Fruit fly (Drosophila melanogaster): Measurements from ENCODE around the gene CG34241.

The CG34241 gene

DNA sequence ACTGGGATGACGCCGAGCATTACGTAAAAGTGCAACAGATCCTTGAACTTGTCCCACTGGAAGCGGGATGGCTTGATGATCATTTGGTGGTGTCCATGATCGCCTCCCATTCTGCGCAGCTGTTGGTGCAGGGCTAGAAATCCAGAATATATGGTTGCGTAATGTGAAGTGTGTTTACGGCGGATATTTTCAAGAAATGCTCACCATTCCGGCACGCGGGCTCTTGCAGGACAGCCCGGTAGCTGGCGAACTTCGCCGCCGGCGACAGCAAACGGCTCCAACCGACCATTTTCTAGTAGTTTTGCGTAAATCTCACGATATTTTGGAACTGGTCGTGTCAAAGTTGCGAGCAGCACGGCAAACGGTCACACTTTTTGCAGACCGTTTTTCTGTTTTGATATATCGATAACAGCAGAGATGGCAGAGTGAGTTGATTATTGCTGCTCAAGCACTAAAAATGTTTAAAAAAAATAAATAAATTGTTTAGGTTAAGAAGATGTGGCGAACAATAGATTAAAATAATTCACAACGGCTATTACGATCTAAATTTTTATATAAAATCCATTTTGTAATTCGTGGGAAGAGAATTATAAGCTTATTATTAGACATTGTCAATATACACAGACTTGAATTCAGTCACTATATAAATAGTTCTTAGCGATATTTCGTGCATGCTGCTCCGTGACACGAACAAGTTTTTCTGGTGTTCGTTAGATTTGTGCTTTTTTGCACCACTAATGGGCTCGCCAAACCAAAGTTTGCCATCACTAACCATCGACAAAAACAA is 10.5 kb downstream of the CG34241 start, which contains the start of the genes ND-SGDH and RhoGAP68F (continued):
- TF ChIP-seq CG3407 (GFP tag; optimal IDR thresholded peaks at IDR 0.05): peak; percentile 49
- TF ChIP-seq CG17361 (GFP tag; IDR thresholded peaks at IDR 0.05): peak; percentile 87
- no peak for TF ChIP-seq CG2199 (GFP tag; IDR thresholded peaks at IDR 0.05)
- peak; percentile 28 for TF ChIP-seq CG4617 (GFP tag; optimal IDR thresholded peaks at IDR 0.05; ENCODE audit: borderline replicate concordance)
- TF ChIP-seq CG18599 (GFP tag; optimal IDR thresholded peaks at IDR 0.05): peak; percentile 76
- no peak for TF ChIP-seq wek (GFP tag; optimal IDR thresholded peaks at IDR 0.05)
- TF ChIP-seq CkIIα-i1 (GFP tag; IDR thresholded peaks at IDR 0.05): no peak
- no peak for TF ChIP-seq exex (tag; optimal IDR thresholded peaks at IDR 0.05)
- peak; percentile 52 for TF ChIP-seq CG3065 (GFP tag; optimal IDR thresholded peaks at IDR 0.05)
- no peak for TF ChIP-seq crol (GFP tag; IDR thresholded peaks at IDR 0.05)
- no peak for TF ChIP-seq HmgD (GFP tag; optimal IDR thresholded peaks at IDR 0.05)
- TF ChIP-seq klu (GFP tag; IDR thresholded peaks at IDR 0.05): peak; percentile 71
- peak; percentile 57 for TF ChIP-seq CG9609 (GFP tag; optimal IDR thresholded peaks at IDR 0.05)
- TF ChIP-seq Xbp1 (GFP tag; optimal IDR thresholded peaks at IDR 0.05): peak; percentile 83
- TF ChIP-seq sqz (GFP tag; optimal IDR thresholded peaks at IDR 0.05): peak; percentile 55
- peak; percentile 91 for TF ChIP-seq CG6791 (GFP tag; IDR thresholded peaks at IDR 0.05; ENCODE audit: partially characterized antibody)
- peak; percentile 79 for TF ChIP-seq slbo (GFP tag; IDR thresholded peaks at IDR 0.05)
- TF ChIP-seq CG10321 (GFP tag; IDR thresholded peaks at IDR 0.05): no peak
- peak; percentile 55; the same call in 1 of the 2 replicates for TF ChIP-seq gsb (GFP tag; IDR thresholded peaks at IDR 0.05)
- TF ChIP-seq pum (GFP tag; optimal IDR thresholded peaks at IDR 0.05): peak; percentile 68
- TF ChIP-seq CG6683 (GFP tag; optimal IDR thresholded peaks at IDR 0.05): peak; percentile 20
- TF ChIP-seq H15 (GFP tag; IDR thresholded peaks at IDR 0.05): peak; percentile 44; the same call in 1 of the 3 replicates
- TF ChIP-seq CG11247 (GFP tag; IDR thresholded peaks at IDR 0.05): peak; percentile 54
- TF ChIP-seq toy (GFP tag; IDR thresholded peaks at IDR 0.05): peak; percentile 42; the same call in 1 of the 2 replicates
- TF ChIP-seq CG33213 (GFP tag; optimal IDR thresholded peaks at IDR 0.05): peak; percentile 61
- TF ChIP-seq Doc2 (GFP tag; IDR thresholded peaks at IDR 0.05): no peak
- peak; percentile 66 for TF ChIP-seq fd96Cb (tag; optimal IDR thresholded peaks at IDR 0.05)
- TF ChIP-seq abd-A (tag; optimal IDR thresholded peaks at IDR 0.05): no peak
- TF ChIP-seq vfl (GFP tag; optimal IDR thresholded peaks at IDR 0.05): peak; percentile 70
- peak; percentile 69 for TF ChIP-seq Dad (GFP tag; optimal IDR thresholded peaks at IDR 0.05)
- peak; percentile 74 for TF ChIP-seq CG15601 (tag; optimal IDR thresholded peaks at IDR 0.05)
- peak; percentile 34 for TF ChIP-seq fu2 (GFP tag; optimal IDR thresholded peaks at IDR 0.05)
- TF ChIP-seq Side (GFP tag; optimal IDR thresholded peaks at IDR 0.05): peak; percentile 15
- peak; percentile 51; the same call in 1 of the 2 replicates for TF ChIP-seq HLH3B (GFP tag; IDR thresholded peaks at IDR 0.05)
- peak; percentile 82; the same call in 1 of the 2 replicates for TF ChIP-seq CG31441 (GFP tag; IDR thresholded peaks at IDR 0.05)
- peak; percentile 95 for TF ChIP-seq CG13287 (GFP tag; IDR thresholded peaks at IDR 0.05; ENCODE audit: partially characterized antibody)
- peak; percentile 43 for TF ChIP-seq Ada2b (GFP tag; IDR thresholded peaks at IDR 0.05)
- TF ChIP-seq NFAT (GFP tag; IDR thresholded peaks at IDR 0.05): peak; percentile 71
- TF ChIP-seq Fer2 (tag; optimal IDR thresholded peaks at IDR 0.05): peak; percentile 69
- no peak for TF ChIP-seq CG7928 (GFP tag; optimal IDR thresholded peaks at IDR 0.05)
- TF ChIP-seq lola (GFP tag; optimal IDR thresholded peaks at IDR 0.05): peak in 1 of 3 experiments; percentile 81
- peak; percentile 8 for TF ChIP-seq Dp (GFP tag; optimal IDR thresholded peaks at IDR 0.05)
- TF ChIP-seq Taf1 (GFP tag; IDR thresholded peaks at IDR 0.05): peak; percentile 29; the same call in 1 of the 2 replicates
- TF ChIP-seq CG1233 (GFP tag; optimal IDR thresholded peaks at IDR 0.05): peak; percentile 73
- no peak for TF ChIP-seq jigr1 (GFP tag; IDR thresholded peaks at IDR 0.05)
- TF ChIP-seq CG13775 (GFP tag; optimal IDR thresholded peaks at IDR 0.05): peak; percentile 85
- peak; percentile 41; the same call in 1 of the 3 replicates for TF ChIP-seq CG7357 (GFP tag; IDR thresholded peaks at IDR 0.05)
- TF ChIP-seq CG10462 (GFP tag; optimal IDR thresholded peaks at IDR 0.05): peak; percentile 33
- TF ChIP-seq scrt (GFP tag; optimal IDR thresholded peaks at IDR 0.05): no peak
